Worm (Caenorhabditis elegans) whole organism, L4 larva: ENCODE data around the gene F02E11.3.

Source experiments
- aly-2 ChIP-seq: sonication (generic microtip); optimal IDR thresholded peaks from 2 replicates; lab custom pipeline; 2018; ENCODE audit warnings: missing biosample characterization, missing genetic modification characterization
- ama-1 ChIP-seq: fragments of 150-350 bp; optimal IDR thresholded peaks from 2 replicates; lab custom pipeline; 2014; ENCODE audit warnings: inconsistent platforms, mixed read lengths
- ceh-28 ChIP-seq: fragments of 150-350 bp; optimal IDR thresholded peaks from 2 replicates; lab custom pipeline; 2014; ENCODE audit warnings: missing biosample characterization, missing genetic modification reagents, missing genetic modification characterization
- daf-12 ChIP-seq: fragments of 150-350 bp; optimal IDR thresholded peaks from 2 replicates; lab custom pipeline; 2014; ENCODE audit warnings: missing biosample characterization, missing genetic modification reagents, missing genetic modification characterization
- mdl-1 ChIP-seq, 2 experiments: fragments of 150-350 bp in 1 of 2; sonication (generic microtip) in 1 of 2; optimal IDR thresholded peaks; 2 replicates each; lab custom pipeline; 2014 to 2017; ENCODE audit warnings: missing biosample characterization in 2 of 2, missing genetic modification characterization in 2 of 2
- mdt-29 ChIP-seq: fragments of 200-800 bp; sonication (Bioruptor generic); IDR thresholded peaks from 2 replicates; pipeline ENCODE4 v1.3.6; 2022; ENCODE audit warnings: missing genetic modification reagents, missing genetic modification characterization, missing compliant biosample characterization
- nhr-25 ChIP-seq: sonication (generic microtip); optimal IDR thresholded peaks from 2 replicates; lab custom pipeline; 2017; ENCODE audit warnings: missing genetic modification characterization, mild to moderate bottlenecking, missing compliant biosample characterization, antibody characterized with exemption, moderate library complexity, borderline replicate concordance; ENCODE audit not compliant: insufficient read depth
- nhr-76 ChIP-seq: fragments of 150-350 bp; optimal IDR thresholded peaks from 2 replicates; lab custom pipeline; 2014; ENCODE audit warnings: missing biosample characterization, missing genetic modification characterization

- no peak for TF ChIP-seq mdt-29 (GFP tag; lab: Robert Waterston, UW)
- no peak for TF ChIP-seq mdl-1 (tag; optimal IDR thresholded peaks at IDR 0.05; lab: Kevin White, UChicago)
- no peak for TF ChIP-seq ama-1 (lab: Kevin White, UChicago)
- no peak for TF ChIP-seq daf-12 (tag; lab: Kevin White, UChicago)
- TF ChIP-seq nhr-25 (tag; lab: Kevin White, UChicago), result no peak
- TF ChIP-seq ceh-28 (tag; lab: Kevin White, UChicago), result no peak
- TF ChIP-seq nhr-76, result no peak
- no peak for TF ChIP-seq aly-2 (tag; lab: Kevin White, UChicago)
These were observed 48.4 kb upstream of the F02E11.3 start, which contains the start of gene Y46D2A.2 for ce11 chrII:3323179-3323578.
